Worm (Caenorhabditis elegans) whole organism, L4 larva: Measurements from ENCODE around the gene ZK228.1.
"Not testable (repeated sequence)": the region's sequence is repeated elsewhere in the genome, so short reads cannot be mapped to it uniquely, and the experiment has no call there.

Source experiments
- F10B5.3 ChIP-seq: sonication (generic microtip); optimal IDR thresholded peaks from 2 replicates; lab custom pipeline; 2016; ENCODE audit warnings: mild to moderate bottlenecking, missing genetic modification characterization, missing compliant biosample characterization
- F37D6.2 ChIP-seq: sonication (generic microtip); optimal IDR thresholded peaks from 2 replicates; lab custom pipeline; 2016; ENCODE audit warnings: mild to moderate bottlenecking, missing genetic modification characterization, missing compliant biosample characterization
- F44E2.7 ChIP-seq: fragments of 200-800 bp; sonication (Bioruptor generic); IDR thresholded peaks from 2 replicates; pipeline ENCODE4 v2.1.2; 2022; ENCODE audit warnings: missing genetic modification characterization, missing compliant biosample characterization
- F49E8.2 ChIP-seq: sonication (generic microtip); optimal IDR thresholded peaks from 2 replicates; lab custom pipeline; 2016; ENCODE audit warnings: missing compliant biosample characterization, mild to moderate bottlenecking, missing genetic modification characterization, borderline replicate concordance
- R02D3.7 ChIP-seq: fragments of 150-350 bp; sonication (generic microtip); optimal IDR thresholded peaks from 3 replicates; lab custom pipeline; 2014; ENCODE audit warnings: missing biosample characterization, missing genetic modification characterization
- Y105C5A.15 ChIP-seq: fragments of 200-800 bp; sonication (Bioruptor generic); IDR thresholded peaks from 2 replicates; pipeline ENCODE4 v1.3.6; 2022; ENCODE audit warnings: missing genetic modification characterization, missing compliant biosample characterization
- Y48G9A.11 ChIP-seq: fragments of 200-800 bp; sonication (Bioruptor generic); IDR thresholded peaks from 2 replicates; pipeline ENCODE4 v1.3.6; 2022; ENCODE audit warnings: missing genetic modification reagents, missing genetic modification characterization, missing compliant biosample characterization
- aha-1 ChIP-seq: fragments of 150-350 bp; peaks from one replicate; lab custom pipeline; 2014; ENCODE audit warnings: missing biosample characterization, missing genetic modification characterization
- ama-1 ChIP-seq: fragments of 150-350 bp; optimal IDR thresholded peaks from 2 replicates; lab custom pipeline; 2014; ENCODE audit warnings: inconsistent platforms, mixed read lengths
- ceh-20 ChIP-seq: fragments of 200-800 bp; sonication (Bioruptor generic); IDR thresholded peaks from 2 replicates; pipeline ENCODE4 v1.3.6; 2022; ENCODE audit warnings: missing genetic modification reagents, missing genetic modification characterization, missing compliant biosample characterization
- cey-2 ChIP-seq: sonication (generic microtip); optimal IDR thresholded peaks from 3 replicates; lab custom pipeline; 2017; ENCODE audit warnings: missing genetic modification characterization, mild to moderate bottlenecking, missing compliant biosample characterization, antibody characterized with exemption, borderline replicate concordance; ENCODE audit not compliant: insufficient read depth
- ctbp-1 ChIP-seq: fragments of 200-800 bp; sonication (Bioruptor generic); IDR thresholded peaks from 2 replicates; pipeline ENCODE4 v1.3.6; 2022; ENCODE audit warnings: missing genetic modification reagents, missing genetic modification characterization, missing compliant biosample characterization
- daf-12 ChIP-seq: fragments of 150-350 bp; optimal IDR thresholded peaks from 2 replicates; lab custom pipeline; 2014; ENCODE audit warnings: missing biosample characterization, missing genetic modification reagents, missing genetic modification characterization
- daf-16 ChIP-seq, 3 experiments: sonication (generic microtip); optimal IDR thresholded peaks; 2 replicates each; lab custom pipeline; 2016 to 2017; ENCODE audit warnings: missing genetic modification characterization in 3 of 3, missing genetic modification reagents in 3 of 3, mild to moderate bottlenecking in 2 of 3, missing compliant biosample characterization in 2 of 3, missing biosample characterization in 1 of 3, moderate library complexity in 1 of 3
- daf-19 ChIP-seq: fragments of 200-800 bp; sonication (Bioruptor generic); conservative IDR thresholded peaks from 2 replicates; pipeline ENCODE4 v1.3.6; 2022; ENCODE audit warnings: missing genetic modification characterization, missing compliant biosample characterization
- dpl-1 ChIP-seq: fragments of 150-350 bp; optimal IDR thresholded peaks from 2 replicates; lab custom pipeline; 2014; ENCODE audit warnings: missing biosample characterization, missing genetic modification reagents, missing genetic modification characterization
- duxl-1 ChIP-seq: sonication (generic microtip); optimal IDR thresholded peaks from 2 replicates; lab custom pipeline; 2016; ENCODE audit warnings: mild to moderate bottlenecking, missing genetic modification characterization, moderate library complexity, missing compliant biosample characterization; ENCODE audit not compliant: poor library complexity
- egl-27 ChIP-seq: sonication (generic microtip); optimal IDR thresholded peaks from 3 replicates; lab custom pipeline; 2017; ENCODE audit warnings: missing biosample characterization, missing genetic modification reagents, missing genetic modification characterization
- egl-43 ChIP-seq: fragments of 200-800 bp; sonication (Bioruptor generic); IDR thresholded peaks from 2 replicates; pipeline ENCODE4 v1.3.6; 2022; ENCODE audit warnings: missing genetic modification reagents, missing genetic modification characterization, missing compliant biosample characterization
- fos-1 ChIP-seq: fragments of 150-350 bp; optimal IDR thresholded peaks from 2 replicates; lab custom pipeline; 2014; ENCODE audit warnings: missing biosample characterization, missing genetic modification characterization
- lin-29 ChIP-seq: fragments of 200-800 bp; sonication (Bioruptor generic); IDR thresholded peaks from 2 replicates; pipeline ENCODE4 v1.3.6; 2022; ENCODE audit warnings: missing genetic modification reagents, missing genetic modification characterization, missing compliant biosample characterization
- lir-3 ChIP-seq: sonication (generic microtip); optimal IDR thresholded peaks from 2 replicates; lab custom pipeline; 2016; ENCODE audit warnings: mild to moderate bottlenecking, missing genetic modification characterization, missing compliant biosample characterization
- madf-5 ChIP-seq, 2 experiments: fragments of 200-800 bp; sonication (Bioruptor generic); IDR thresholded peaks; 2 replicates each; pipeline ENCODE4 v1.3.6; 2022; ENCODE audit warnings: missing compliant biosample characterization in 2 of 2, missing genetic modification characterization in 2 of 2
- madf-9 ChIP-seq: fragments of 200-800 bp; sonication (Bioruptor generic); conservative IDR thresholded peaks from 2 replicates; pipeline ENCODE4 v1.3.6; 2022; ENCODE audit warnings: missing genetic modification reagents, missing genetic modification characterization, missing compliant biosample characterization
- mes-2 ChIP-seq: sonication (generic microtip); optimal IDR thresholded peaks from 2 replicates; lab custom pipeline; 2016; ENCODE audit warnings: missing genotype, mild to moderate bottlenecking, missing genetic modification characterization, missing compliant biosample characterization; ENCODE audit not compliant: poor library complexity, severe bottlenecking
- mxl-3 ChIP-seq: fragments of 200-800 bp; sonication (Bioruptor generic); optimal IDR thresholded peaks from 2 replicates; lab custom pipeline; 2018; ENCODE audit warnings: mild to moderate bottlenecking, missing genetic modification characterization, missing compliant biosample characterization
- nhr-10 ChIP-seq: fragments of 150-350 bp; optimal IDR thresholded peaks from 2 replicates; lab custom pipeline; 2014; ENCODE audit warnings: missing biosample characterization, missing genetic modification characterization
- nhr-111 ChIP-seq: fragments of 200-800 bp; sonication (Bioruptor generic); optimal IDR thresholded peaks from 2 replicates; lab custom pipeline; 2018; ENCODE audit warnings: mild to moderate bottlenecking, missing genetic modification characterization, missing compliant biosample characterization
- nhr-25 ChIP-seq: sonication (generic microtip); optimal IDR thresholded peaks from 2 replicates; lab custom pipeline; 2017; ENCODE audit warnings: missing genetic modification characterization, mild to moderate bottlenecking, missing compliant biosample characterization, antibody characterized with exemption, moderate library complexity, borderline replicate concordance; ENCODE audit not compliant: insufficient read depth
- nhr-28 ChIP-seq: fragments of 150-350 bp; optimal IDR thresholded peaks from 2 replicates; lab custom pipeline; 2014; ENCODE audit warnings: missing biosample characterization, missing genetic modification characterization
- nhr-42 ChIP-seq: fragments of 200-800 bp; sonication (Bioruptor generic); IDR thresholded peaks from 2 replicates; pipeline ENCODE4 v1.3.6; 2022; ENCODE audit warnings: missing genetic modification characterization, missing compliant biosample characterization
- nhr-76 ChIP-seq: fragments of 150-350 bp; optimal IDR thresholded peaks from 2 replicates; lab custom pipeline; 2014; ENCODE audit warnings: missing biosample characterization, missing genetic modification characterization
- rbr-2 ChIP-seq: sonication (generic microtip); optimal IDR thresholded peaks from 2 replicates; lab custom pipeline; 2016; ENCODE audit warnings: missing genotype, missing genetic modification characterization, missing compliant biosample characterization
- set-16 ChIP-seq: fragments of 200-800 bp; sonication (Bioruptor generic); IDR thresholded peaks from 2 replicates; pipeline ENCODE4 v1.3.6; 2022; ENCODE audit warnings: missing genetic modification reagents, missing genetic modification characterization, missing compliant biosample characterization
- skn-1 ChIP-seq: fragments of 150-350 bp; optimal IDR thresholded peaks from 2 replicates; lab custom pipeline; 2014; ENCODE audit warnings: missing biosample characterization, missing genetic modification characterization
- snpc-1.2 ChIP-seq: fragments of 200-800 bp; sonication (Bioruptor generic); IDR thresholded peaks from 2 replicates; pipeline ENCODE4 v1.3.6; 2022; ENCODE audit warnings: missing genetic modification reagents, missing genetic modification characterization, missing compliant biosample characterization
- snpc-4 ChIP-seq: fragments of 150-350 bp; optimal IDR thresholded peaks from 2 replicates; lab custom pipeline; 2014; ENCODE audit warnings: missing biosample characterization, missing genetic modification characterization
- unc-130 ChIP-seq: sonication (generic microtip); optimal IDR thresholded peaks from 2 replicates; lab custom pipeline; 2016; ENCODE audit warnings: missing genetic modification reagents, missing genetic modification characterization, missing compliant biosample characterization
- unc-62 ChIP-seq, 3 experiments: fragments of 150-350 bp in 1 of 3; sonication (generic microtip); optimal IDR thresholded peaks in 2 of 3; peaks in 1 of 3; 1 replicate in 1 of 3; 2 replicates in 2 of 3; lab custom pipeline; 2014 to 2017; ENCODE audit warnings: missing biosample characterization in 3 of 3, missing genetic modification characterization in 3 of 3, missing genetic modification reagents in 3 of 3, missing genotype in 1 of 3
- zfp-2 ChIP-seq: sonication (generic microtip); optimal IDR thresholded peaks from 2 replicates; lab custom pipeline; 2016; ENCODE audit warnings: mild to moderate bottlenecking, missing genetic modification characterization, missing compliant biosample characterization
- zip-2 ChIP-seq: fragments of 150-350 bp; optimal IDR thresholded peaks from 2 replicates; lab custom pipeline; 2014; ENCODE audit warnings: missing biosample characterization, missing genetic modification characterization
- ztf-7 ChIP-seq: fragments of 150-350 bp; optimal IDR thresholded peaks from 2 replicates; lab custom pipeline; 2014; ENCODE audit warnings: missing biosample characterization, missing genetic modification characterization

ZK228.1 gene

DNA sequence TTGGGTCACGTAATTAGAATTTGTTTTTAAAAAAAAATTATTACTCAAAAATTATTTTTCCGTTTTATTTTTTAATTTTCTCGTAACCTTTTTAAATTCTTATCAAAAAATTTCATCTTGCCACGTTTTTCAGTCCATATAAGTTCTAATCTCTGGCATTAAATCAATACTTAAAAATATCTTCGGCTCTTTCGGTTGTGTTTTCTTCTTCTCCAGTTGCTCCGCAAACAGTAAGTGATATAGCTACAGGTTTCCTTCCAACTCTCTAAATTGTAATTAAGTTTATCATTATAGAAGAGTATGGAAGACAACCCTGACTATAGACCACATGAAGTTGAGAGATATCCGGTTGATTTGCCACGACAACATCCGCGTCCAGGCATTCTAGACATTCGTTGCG is at the start of gene ZK228.1:
Gene ZK228.1 (plus strand): TSS at position 301 of the 400 bp plus-strand sequence.
- TF ChIP-seq ama-1 (lab: Kevin White, UChicago) = no peak
- TF ChIP-seq aha-1 = peak; percentile 38

DNA sequence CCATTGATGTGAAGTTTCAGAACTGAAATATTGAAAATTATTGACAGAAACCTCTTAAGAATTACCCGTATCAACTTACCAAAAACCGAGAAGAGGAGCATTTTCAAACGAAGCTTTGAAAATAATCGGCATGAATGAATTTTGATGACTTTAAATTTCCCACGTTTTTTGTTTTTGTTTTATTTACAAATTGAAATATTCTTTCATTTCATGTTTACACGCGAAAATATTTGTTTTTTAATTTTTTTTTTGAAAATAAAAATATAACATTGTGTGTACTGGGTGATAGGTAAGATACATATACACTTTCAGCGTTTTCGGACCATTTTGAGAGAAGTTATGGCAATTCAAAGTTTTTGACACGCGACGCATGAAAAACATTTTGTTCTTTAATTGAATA is 48.6 kb upstream of the ZK228.1 start, which contains the start of gene Y51A2B.9:
Gene Y51A2B.9 (minus strand): TSS at position 101 of the 400 bp plus-strand sequence.
- no peak for TF ChIP-seq egl-43 (GFP tag; lab: Robert Waterston, UW)
- no peak for TF ChIP-seq cey-2
- TF ChIP-seq lin-29 (GFP tag; lab: Robert Waterston, UW) = no peak
- TF ChIP-seq set-16 (GFP tag; lab: Robert Waterston, UW) = no peak
- TF ChIP-seq F10B5.3 (tag; lab: Kevin White, UChicago) = no peak
- no peak for TF ChIP-seq daf-12
- no peak for TF ChIP-seq fos-1
- TF ChIP-seq zfp-2 (tag; lab: Kevin White, UChicago) = no peak
- no peak for TF ChIP-seq skn-1 (tag; lab: Kevin White, UChicago)
- no peak for TF ChIP-seq ceh-20 (GFP tag; lab: Robert Waterston, UW)
- no peak for TF ChIP-seq R02D3.7
- TF ChIP-seq duxl-1 (tag; lab: Kevin White, UChicago) = no peak

DNA sequence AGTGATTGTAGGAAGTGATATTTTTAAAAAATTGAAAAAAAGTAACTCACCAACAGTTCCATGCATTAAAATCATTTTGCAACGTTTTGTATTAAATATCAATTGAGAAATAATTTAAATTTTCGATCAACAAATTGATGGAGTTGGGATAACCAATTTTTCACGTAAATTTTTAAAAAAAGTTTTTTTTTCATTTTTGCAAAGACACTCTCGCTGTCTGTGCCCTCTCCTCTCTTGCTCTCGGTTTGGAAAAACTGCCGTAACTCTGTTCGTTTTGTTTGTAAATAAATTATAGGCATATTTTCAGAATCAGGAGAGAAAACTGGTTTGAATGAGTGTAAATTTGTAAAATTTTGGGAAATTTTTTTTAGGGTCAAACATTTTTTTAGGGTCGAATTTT is 46.4 kb upstream of the ZK228.1 start, which contains the start of gene Y51A2B.16:
Gene Y51A2B.16 (minus strand): TSS at position 101 of the 400 bp plus-strand sequence.
- TF ChIP-seq unc-62 (GFP tag; optimal IDR thresholded peaks at IDR 0.05 in 1 of 2; lab: Kevin White, UChicago) = no peak
- no peak for TF ChIP-seq unc-62 (tag; optimal IDR thresholded peaks at IDR 0.05; lab: Kevin White, UChicago)
- TF ChIP-seq ctbp-1 (GFP tag; lab: Robert Waterston, UW) = no peak
- TF ChIP-seq unc-130 (GFP tag; lab: Kevin White, UChicago) = no peak
- no peak for TF ChIP-seq zfp-2 (tag; lab: Kevin White, UChicago)
- TF ChIP-seq rbr-2 (tag; lab: Kevin White, UChicago) = no peak
- no peak for TF ChIP-seq lir-3 (tag; lab: Kevin White, UChicago)
- TF ChIP-seq F44E2.7 (GFP tag; lab: Robert Waterston, UW) = no peak
- TF ChIP-seq F49E8.2 = no peak
- no peak for TF ChIP-seq R02D3.7
- TF ChIP-seq nhr-28 (tag; lab: Kevin White, UChicago) = no peak
- TF ChIP-seq egl-27 (tag; lab: Kevin White, UChicago) = no peak
- TF ChIP-seq zip-2 (tag; lab: Kevin White, UChicago) = no peak
- no peak for TF ChIP-seq nhr-10 (tag; lab: Kevin White, UChicago)
- no peak for TF ChIP-seq madf-5 (GFP tag; IDR thresholded peaks at IDR 0.05; lab: Robert Waterston, UW)
- TF ChIP-seq Y105C5A.15 (GFP tag; lab: Robert Waterston, UW) = no peak
- no peak for TF ChIP-seq Y48G9A.11 (GFP tag; lab: Robert Waterston, UW)
- TF ChIP-seq cey-2 = no peak

DNA sequence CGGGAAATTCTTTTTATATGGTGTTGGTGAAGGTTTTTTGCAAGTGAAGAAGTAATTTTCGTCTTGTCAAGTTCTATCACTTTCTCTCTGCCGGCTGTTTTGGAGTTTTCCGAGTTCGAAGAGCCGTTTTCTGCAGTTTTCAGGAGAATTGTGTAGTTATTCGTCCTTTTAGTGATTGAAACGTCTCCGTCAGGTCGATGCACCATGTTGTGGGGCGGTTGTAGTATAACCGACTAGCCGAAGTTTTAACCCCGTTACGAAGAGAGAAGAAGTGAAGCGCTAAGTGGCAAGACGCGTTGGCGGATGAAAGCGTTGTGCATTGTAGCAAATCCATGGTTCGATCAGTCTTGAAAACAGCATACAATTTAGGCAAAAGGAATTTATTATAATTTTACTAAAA is 41.5 kb upstream of the ZK228.1 start:
- TF ChIP-seq aha-1 = peak; percentile 4
- no peak for TF ChIP-seq F37D6.2 (tag; lab: Kevin White, UChicago)

DNA sequence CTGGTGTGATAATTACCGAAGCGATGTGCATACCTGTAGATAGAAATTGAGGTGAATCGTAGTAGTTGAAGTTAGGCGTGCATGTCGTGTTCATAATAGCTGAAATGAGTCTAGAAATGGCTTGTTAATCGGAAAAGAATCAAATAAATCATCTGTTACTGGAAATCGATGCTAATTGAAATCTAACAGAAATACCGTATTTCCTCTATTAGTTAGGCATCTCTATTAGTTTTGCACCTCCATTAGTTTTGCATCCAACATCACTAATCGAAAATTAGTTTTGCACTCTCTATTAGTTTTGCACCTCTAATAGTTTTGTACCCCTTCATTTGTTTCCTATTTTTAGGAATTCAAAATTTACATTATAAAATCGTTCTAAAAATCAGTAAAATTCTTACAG is 39.5 kb upstream of the ZK228.1 start, which contains the start of gene srh-209:
Gene srh-209 (minus strand): TSS at position 101 of the 400 bp plus-strand sequence.
- not testable (repeated sequence) for TF ChIP-seq cey-2; snpc-1.2; nhr-76 (tag; lab: Kevin White, UChicago)

DNA sequence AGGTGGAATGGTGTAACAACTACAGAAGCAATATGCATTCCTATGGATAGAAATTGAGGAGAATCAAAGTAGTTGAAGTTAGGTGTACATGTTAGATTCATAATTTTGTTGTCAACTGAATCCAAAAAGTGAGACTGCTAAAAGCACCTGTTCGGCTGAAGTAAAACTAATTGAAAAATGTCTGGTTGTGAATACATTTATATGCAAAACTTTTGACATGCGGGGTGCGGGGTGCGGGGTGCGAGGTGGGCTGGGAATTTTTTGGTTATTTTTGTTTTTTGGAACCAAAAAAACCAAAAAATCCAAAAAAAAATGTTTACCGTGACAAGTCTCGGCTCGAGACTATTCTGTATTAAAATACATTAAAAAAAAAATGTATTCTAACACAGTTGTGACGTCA is 34.1 kb upstream of the ZK228.1 start, which contains the start of gene srh-207:
Gene srh-207 (minus strand): TSS at position 101 of the 400 bp plus-strand sequence.
- TF ChIP-seq nhr-111 (GFP tag; lab: Kevin White, UChicago) (no peak), daf-16 (GFP tag; optimal IDR thresholded peaks at IDR 0.05; lab: Kevin White, UChicago) (no peak), daf-16 (tag; optimal IDR thresholded peaks at IDR 0.05; lab: Kevin White, UChicago) (no peak), mxl-3 (no peak), madf-9 (GFP tag; lab: Robert Waterston, UW) (no peak), mes-2 (tag; lab: Kevin White, UChicago) (no peak), daf-19 (GFP tag; lab: Robert Waterston, UW) (no peak), snpc-4 (tag; lab: Kevin White, UChicago) (no peak), dpl-1 (GFP tag; lab: Kevin White, UChicago) (no peak), ztf-7 (tag; lab: Kevin White, UChicago) (no peak), zfp-2 (tag; lab: Kevin White, UChicago) (no peak), nhr-42 (GFP tag; lab: Robert Waterston, UW) (no peak), F44E2.7 (GFP tag; lab: Robert Waterston, UW) (no peak), nhr-25 (no peak)
